Worm (Caenorhabditis elegans): ENCODE data around the gene sphr-1.

DNA sequence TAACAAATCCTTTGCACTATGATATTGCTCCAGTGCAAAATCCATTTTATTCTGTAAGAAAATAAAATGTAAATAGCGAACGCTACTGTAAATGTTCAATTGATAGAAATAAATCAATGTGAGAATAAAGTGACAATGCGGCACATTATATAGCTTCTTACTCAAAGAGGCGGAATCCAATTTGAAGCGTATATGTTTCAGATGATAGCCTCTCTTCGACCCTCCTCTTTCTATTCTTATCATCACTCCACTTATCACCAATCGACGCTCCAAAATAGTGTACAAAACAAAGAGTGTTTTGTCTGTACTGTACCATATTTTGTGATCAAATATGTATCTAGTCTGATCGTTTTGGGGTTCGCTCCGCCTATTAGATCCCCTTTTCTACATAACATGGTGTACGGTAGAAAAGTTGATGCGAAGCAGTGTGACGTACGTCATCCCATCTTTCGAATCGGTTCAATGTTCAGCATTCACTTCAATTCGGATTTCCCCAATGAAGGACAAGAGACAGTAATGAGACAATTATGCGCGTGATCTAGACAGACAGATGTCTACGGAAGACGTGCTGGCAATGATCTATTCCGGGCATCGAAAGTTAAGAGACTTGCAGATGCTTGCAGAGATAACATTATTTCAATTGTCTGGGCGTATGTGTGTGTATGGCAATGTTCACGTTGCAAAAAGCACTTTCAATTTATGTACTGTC, 44.4 kb upstream of the sphr-1 start, which contains the start of gene spl-2:
- TF ChIP-seq ama-1 (optimal IDR thresholded peaks at IDR 0.05) = no peak
- no peak for TF ChIP-seq gmeb-2 (tag; optimal IDR thresholded peaks at IDR 0.05)
- TF ChIP-seq fkh-10 (GFP tag; optimal IDR thresholded peaks at IDR 0.05) = no peak
- TF ChIP-seq sdc-2 (tag; optimal IDR thresholded peaks at IDR 0.05) = no peak
- no peak for TF ChIP-seq pha-4 (tag; optimal IDR thresholded peaks at IDR 0.05)
- TF ChIP-seq pat-9 (tag; optimal IDR thresholded peaks at IDR 0.05) = no peak
- TF ChIP-seq K09A11.1 (tag; optimal IDR thresholded peaks at IDR 0.05; ENCODE audit: insufficient read depth) = no peak
- no peak for TF ChIP-seq ets-4 (tag; optimal IDR thresholded peaks at IDR 0.05)
- TF ChIP-seq nhr-232 (tag; optimal IDR thresholded peaks at IDR 0.05) = no peak
